Worm (Caenorhabditis elegans): ENCODE results near the gene B0252.1.

DNA sequence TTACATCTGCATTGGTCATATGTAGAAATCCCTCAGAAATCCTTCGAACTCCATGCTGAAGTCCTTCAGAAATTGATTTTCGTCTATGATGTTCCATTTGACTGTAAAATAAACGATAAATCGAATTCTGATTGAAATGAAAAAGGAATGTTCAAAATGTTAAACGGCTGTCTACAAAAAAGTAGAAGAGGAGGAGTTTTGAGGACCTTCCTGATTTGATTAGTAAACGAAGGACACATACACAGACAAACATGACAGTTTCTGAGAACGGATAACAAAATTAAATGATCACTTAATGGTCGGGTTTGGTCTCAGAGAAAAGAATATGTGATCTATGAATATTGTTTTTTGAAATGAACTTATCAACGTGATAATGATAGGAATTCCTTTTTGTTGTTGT lies 42.5 kb upstream of the B0252.1 start, which contains the start of gene slc-36.5:
- TF ChIP-seq B0336.3 (GFP tag; IDR thresholded peaks at IDR 0.05) (no peak), F49E8.2 (tag; optimal IDR thresholded peaks at IDR 0.05; ENCODE audit: insufficient read depth) (no peak), Y67H2A.10 (GFP tag; conservative IDR thresholded peaks at IDR 0.05) (no peak), unc-130 (GFP tag; optimal IDR thresholded peaks at IDR 0.05) (no peak), snpc-4 (GFP tag; optimal IDR thresholded peaks at IDR 0.05) (no peak), snpc-4 (tag; optimal IDR thresholded peaks at IDR 0.05) (no peak), ets-4 (GFP tag; optimal IDR thresholded peaks at IDR 0.05) (no peak)
